Worm (Caenorhabditis elegans): ENCODE results near the gene slmp-1.

Gene slmp-1

ce11 chrIV:3234269-3234668, 20.7 kb downstream of the slmp-1 start:
- TF ChIP-seq tbp1 (GFP tag; optimal IDR thresholded peaks at IDR 0.05) (no peak), madf-8 (GFP tag; conservative IDR thresholded peaks at IDR 0.05) (no peak), F10E7.11 (tag; optimal IDR thresholded peaks at IDR 0.05) (no peak), madf-6 (GFP tag; IDR thresholded peaks at IDR 0.05) (no peak), ztf-18 (tag; optimal IDR thresholded peaks at IDR 0.05) (no peak), Y53G8AR.9 (GFP tag; conservative IDR thresholded peaks at IDR 0.05) (0 out of 2 replicates have a peak, but pooled peaks have one; percentile 32), lin-40 (tag; optimal IDR thresholded peaks at IDR 0.05) (peak; percentile 12)

- TF ChIP-seq athp-1 (tag; optimal IDR thresholded peaks at IDR 0.05) = no peak
- no peak for TF ChIP-seq snpc-1.3 (tag; optimal IDR thresholded peaks at IDR 0.05; ENCODE audit: insufficient read depth)
- no peak for TF ChIP-seq nhr-90 (tag; optimal IDR thresholded peaks at IDR 0.05)
These were observed 33.3 kb downstream of the slmp-1 start for ce11 chrIV:3246873-3247272.

ce11 chrIV:3250020-3250419, 36.5 kb downstream of the slmp-1 start:
- TF ChIP-seq attf-5 (GFP tag; optimal IDR thresholded peaks at IDR 0.05) = no peak
- no peak for TF ChIP-seq gei-17 (GFP tag; optimal IDR thresholded peaks at IDR 0.05)
- TF ChIP-seq B0019.2 (GFP tag; conservative IDR thresholded peaks at IDR 0.05) = no peak
- TF ChIP-seq mel-28 (tag; optimal IDR thresholded peaks at IDR 0.05; ENCODE audit: borderline replicate concordance) = no peak
- TF ChIP-seq zfh-2 (GFP tag; conservative IDR thresholded peaks at IDR 0.05) = no peak
- no peak for TF ChIP-seq ztf-6 (GFP tag; IDR thresholded peaks at IDR 0.05)
- no peak for TF ChIP-seq F55B11.4 (tag; optimal IDR thresholded peaks at IDR 0.05; ENCODE audit: borderline replicate concordance, insufficient read depth)
- no peak for TF ChIP-seq hlh-26 (GFP tag; conservative IDR thresholded peaks at IDR 0.05)
- TF ChIP-seq madf-10 (tag; optimal IDR thresholded peaks at IDR 0.05) = no peak
- no peak for TF ChIP-seq lir-1 (GFP tag; conservative IDR thresholded peaks at IDR 0.05)
- TF ChIP-seq Y79H2A.3 (GFP tag; conservative IDR thresholded peaks at IDR 0.05) = no peak
- no peak for TF ChIP-seq hmg-20 (GFP tag; IDR thresholded peaks at IDR 0.05)
- TF ChIP-seq T07F8.4 (tag; optimal IDR thresholded peaks at IDR 0.05) = no peak
- TF ChIP-seq chd-7 (tag; optimal IDR thresholded peaks at IDR 0.05) = no peak
- TF ChIP-seq ceh-100 (GFP tag; IDR thresholded peaks at IDR 0.05) = no peak
- no peak for TF ChIP-seq tbp1 (GFP tag; optimal IDR thresholded peaks at IDR 0.05)
- TF ChIP-seq ceh-58 (GFP tag; IDR thresholded peaks at IDR 0.05) = no peak
- no peak for TF ChIP-seq mes-4 (tag; optimal IDR thresholded peaks at IDR 0.05)
- no peak for TF ChIP-seq dpl-1 (GFP tag; optimal IDR thresholded peaks at IDR 0.05)
- no peak for TF ChIP-seq ztf-18 (tag; optimal IDR thresholded peaks at IDR 0.05)

- no peak for TF ChIP-seq tbx-9 (tag; optimal IDR thresholded peaks at IDR 0.05; ENCODE audit: borderline replicate concordance)
- TF ChIP-seq hrde-1 (tag; optimal IDR thresholded peaks at IDR 0.05; ENCODE audit: borderline replicate concordance) = no peak
- 0 out of 2 replicates have a peak, but pooled peaks have one; percentile 19 for TF ChIP-seq zfh-2 (GFP tag; conservative IDR thresholded peaks at IDR 0.05)
These were observed 38.0 kb downstream of the slmp-1 start for ce11 chrIV:3251551-3251950.

- TF ChIP-seq hlh-12 (tag; optimal IDR thresholded peaks at IDR 0.05) = no peak
- TF ChIP-seq hmg-1.2 (GFP tag; IDR thresholded peaks at IDR 0.05) = no peak
- TF ChIP-seq sdz-38 (tag; optimal IDR thresholded peaks at IDR 0.05) = no peak
- TF ChIP-seq efl-1 (GFP tag; optimal IDR thresholded peaks at IDR 0.05) = no peak
- TF ChIP-seq hlh-26 (GFP tag; conservative IDR thresholded peaks at IDR 0.05) = no peak
- no peak for TF ChIP-seq snpc-1.1 (tag; optimal IDR thresholded peaks at IDR 0.05; ENCODE audit: insufficient read depth)
- TF ChIP-seq hsf-1 (GFP tag; IDR thresholded peaks at IDR 0.05) = no peak
- no peak for TF ChIP-seq lin-40 (tag; optimal IDR thresholded peaks at IDR 0.05)
These were observed 38.5 kb downstream of the slmp-1 start for ce11 chrIV:3252047-3252446.
